Fruit fly (Drosophila melanogaster) whole organism, embryonic: Measurements from ENCODE around the gene kraken.

ENCODE experiments used
- Abd-B ChIP-seq: fragments of 200-800 bp; sonication (Bioruptor generic); optimal IDR thresholded peaks from 2 replicates; lab custom pipeline; 2018; ENCODE audit warnings: missing biosample characterization, mild to moderate bottlenecking, missing genetic modification characterization, moderate library complexity
- Antp ChIP-seq: fragments of 200-800 bp; sonication (Bioruptor generic); optimal IDR thresholded peaks from 3 replicates; lab custom pipeline; 2016; ENCODE audit warnings: missing biosample characterization, missing genetic modification characterization
- CG10274 ChIP-seq: fragments of 200-800 bp; sonication (Bioruptor generic); optimal IDR thresholded peaks from 3 replicates; lab custom pipeline; 2017; ENCODE audit warnings: missing biosample characterization, mild to moderate bottlenecking, missing genetic modification characterization
- CG11456 ChIP-seq: fragments of 200-800 bp; sonication (Bioruptor generic); IDR thresholded peaks from 3 replicates; pipeline ENCODE4 v1.3.6; 2022; ENCODE audit warnings: missing biosample characterization, missing genetic modification characterization
- CG12659 ChIP-seq: fragments of 200-800 bp; sonication (Bioruptor generic); optimal IDR thresholded peaks from 3 replicates; lab custom pipeline; 2017; ENCODE audit warnings: mild to moderate bottlenecking, missing biosample characterization, missing genetic modification reagents, missing genetic modification characterization
- CG17612 ChIP-seq: fragments of 200-800 bp; sonication (Bioruptor generic); IDR thresholded peaks from 2 replicates; pipeline ENCODE4 v1.3.6; 2022; ENCODE audit warnings: missing biosample characterization, missing genetic modification characterization
- CG18476 ChIP-seq: fragments of 200-800 bp; sonication (Bioruptor generic); optimal IDR thresholded peaks from 2 replicates; lab custom pipeline; 2016; ENCODE audit warnings: missing biosample characterization, mild to moderate bottlenecking, missing genetic modification characterization
- CG2875 ChIP-seq: fragments of 200-800 bp; sonication (Bioruptor generic); optimal IDR thresholded peaks from 2 replicates; lab custom pipeline; 2017; ENCODE audit warnings: missing biosample characterization, mild to moderate bottlenecking, missing genetic modification characterization, missing genetic modification reagents
- CG31365 ChIP-seq: fragments of 200-800 bp; sonication (Bioruptor generic); optimal IDR thresholded peaks from 2 replicates; lab custom pipeline; 2018; ENCODE audit warnings: missing biosample characterization, mild to moderate bottlenecking, missing genetic modification characterization
- CG32767 ChIP-seq: fragments of 200-800 bp; sonication (Bioruptor generic); IDR thresholded peaks from 2 replicates; pipeline ENCODE4 v1.3.6; 2022; ENCODE audit warnings: missing biosample characterization, missing genetic modification characterization
- CG3281 ChIP-seq: fragments of 200-800 bp; sonication (Bioruptor generic); optimal IDR thresholded peaks from 3 replicates; lab custom pipeline; 2017; ENCODE audit warnings: missing biosample characterization, mild to moderate bottlenecking, missing genetic modification characterization
- CG3407 ChIP-seq: fragments of 200-800 bp; sonication (Bioruptor generic); optimal IDR thresholded peaks from 2 replicates; lab custom pipeline; 2018; ENCODE audit warnings: missing biosample characterization, mild to moderate bottlenecking, missing genetic modification characterization
- CG42726 ChIP-seq: fragments of 200-800 bp; sonication (Bioruptor generic); IDR thresholded peaks from 2 replicates; pipeline ENCODE4 v1.3.6; 2022; ENCODE audit warnings: missing biosample characterization, missing genetic modification characterization; ENCODE audit not compliant: partially characterized antibody
- CG4328 ChIP-seq: fragments of 200-800 bp; sonication (Bioruptor generic); optimal IDR thresholded peaks from 3 replicates; lab custom pipeline; 2017; ENCODE audit warnings: missing biosample characterization, missing genetic modification reagents, missing genetic modification characterization
- CG5953 ChIP-seq: fragments of 200-800 bp; sonication (Bioruptor generic); IDR thresholded peaks from 2 replicates; pipeline ENCODE4 v1.3.6; 2022; ENCODE audit warnings: missing biosample characterization, missing genetic modification characterization
- CG6765 ChIP-seq: fragments of 200-800 bp; sonication (Bioruptor generic); optimal IDR thresholded peaks from 3 replicates; lab custom pipeline; 2017; ENCODE audit warnings: missing biosample characterization, mild to moderate bottlenecking, missing genetic modification characterization
- CG7556 ChIP-seq: fragments of 200-800 bp; sonication (Bioruptor generic); optimal IDR thresholded peaks from 2 replicates; lab custom pipeline; 2017; ENCODE audit warnings: missing biosample characterization, mild to moderate bottlenecking, missing genetic modification characterization
- CG8290 ChIP-seq, 3 experiments: fragments of 200-800 bp; sonication (Bioruptor generic); optimal IDR thresholded peaks; 2 replicates each; lab custom pipeline; 2016 to 2019; ENCODE audit warnings: missing biosample characterization in 3 of 3, missing genetic modification characterization in 3 of 3, mild to moderate bottlenecking in 2 of 3, moderate library complexity in 1 of 3
- Chrac-16 ChIP-seq: fragments of 200-800 bp; sonication (Bioruptor generic); optimal IDR thresholded peaks from 3 replicates; lab custom pipeline; 2016; ENCODE audit warnings: missing biosample characterization, missing genetic modification characterization
- Dip3 ChIP-seq: fragments of 200-800 bp; sonication (Bioruptor generic); optimal IDR thresholded peaks from 3 replicates; lab custom pipeline; 2016; ENCODE audit warnings: missing biosample characterization, missing genetic modification characterization
- Dp ChIP-seq: fragments of 200-800 bp; sonication (Bioruptor generic); optimal IDR thresholded peaks from 2 replicates; lab custom pipeline; 2018; ENCODE audit warnings: missing biosample characterization, mild to moderate bottlenecking, missing genetic modification characterization, moderate library complexity
- Fer2 ChIP-seq: fragments of 200-800 bp; sonication (Bioruptor generic); optimal IDR thresholded peaks from 2 replicates; lab custom pipeline; 2018; ENCODE audit warnings: missing biosample characterization, mild to moderate bottlenecking, missing genetic modification characterization, moderate library complexity
- GATAe ChIP-seq: fragments of 200-800 bp; sonication (Bioruptor generic); conservative IDR thresholded peaks from 2 replicates; pipeline ENCODE4 v1.3.6; 2022; ENCODE audit warnings: missing biosample characterization, missing genetic modification characterization
- Gsc ChIP-seq: fragments of 200-800 bp; sonication (Bioruptor generic); IDR thresholded peaks from 2 replicates; pipeline ENCODE4 v1.3.6; 2022; ENCODE audit warnings: missing biosample characterization, missing genetic modification characterization
- Hmx ChIP-seq: fragments of 200-800 bp; sonication (Bioruptor generic); optimal IDR thresholded peaks from 2 replicates; lab custom pipeline; 2016; ENCODE audit warnings: missing biosample characterization, missing genetic modification characterization
- Mrtf ChIP-seq: fragments of 200-800 bp; sonication (Bioruptor generic); IDR thresholded peaks from 3 replicates; pipeline ENCODE4 v1.3.6; 2022; ENCODE audit warnings: missing biosample characterization, missing genetic modification characterization
- NK7.1 ChIP-seq: fragments of 200-800 bp; sonication (Bioruptor generic); optimal IDR thresholded peaks from 3 replicates; lab custom pipeline; 2016; ENCODE audit warnings: missing biosample characterization, missing genetic modification characterization
- YL-1 ChIP-seq: fragments of 200-800 bp; sonication (Bioruptor generic); optimal IDR thresholded peaks from 3 replicates; lab custom pipeline; 2017; ENCODE audit warnings: missing biosample characterization, mild to moderate bottlenecking, missing genetic modification characterization
- ac ChIP-seq: fragments of 200-800 bp; sonication (Bioruptor generic); optimal IDR thresholded peaks from 3 replicates; lab custom pipeline; 2017; ENCODE audit warnings: missing biosample characterization, mild to moderate bottlenecking, missing genetic modification characterization
- amos ChIP-seq: fragments of 200-800 bp; sonication (Bioruptor generic); IDR thresholded peaks from 2 replicates; pipeline ENCODE4 v1.3.6; 2022; ENCODE audit warnings: missing biosample characterization, missing genetic modification characterization; ENCODE audit not compliant: partially characterized antibody
- ash1 ChIP-seq: fragments of 200-800 bp; sonication (Bioruptor generic); optimal IDR thresholded peaks from 2 replicates; lab custom pipeline; 2018; ENCODE audit warnings: missing biosample characterization, mild to moderate bottlenecking, missing genetic modification characterization
- bab2 ChIP-seq: fragments of 200-800 bp; sonication (Bioruptor generic); optimal IDR thresholded peaks from 2 replicates; lab custom pipeline; 2016; ENCODE audit warnings: missing biosample characterization, missing genetic modification characterization
- bcd ChIP-seq: fragments of 200-800 bp; sonication (Bioruptor generic); optimal IDR thresholded peaks from 2 replicates; lab custom pipeline; 2017; ENCODE audit warnings: missing biosample characterization, mild to moderate bottlenecking, missing genetic modification characterization
- bowl ChIP-seq: fragments of 200-800 bp; sonication (Bioruptor generic); IDR thresholded peaks from 2 replicates; pipeline ENCODE4 v1.3.6; 2022; ENCODE audit warnings: missing biosample characterization, missing genetic modification characterization
- disco-r ChIP-seq: fragments of 200-800 bp; sonication (Bioruptor generic); optimal IDR thresholded peaks from 2 replicates; lab custom pipeline; 2016; ENCODE audit warnings: missing biosample characterization, missing genetic modification characterization
- dmrt99B ChIP-seq: fragments of 200-800 bp; sonication (Bioruptor generic); optimal IDR thresholded peaks from 2 replicates; lab custom pipeline; 2018; ENCODE audit warnings: missing biosample characterization, mild to moderate bottlenecking, missing genetic modification characterization, moderate library complexity
- en ChIP-seq: fragments of 200-800 bp; sonication (Bioruptor generic); optimal IDR thresholded peaks from 2 replicates; lab custom pipeline; 2016; ENCODE audit warnings: missing biosample characterization, missing genetic modification characterization
- eyg ChIP-seq: fragments of 200-800 bp; sonication (Bioruptor generic); optimal IDR thresholded peaks from 3 replicates; lab custom pipeline; 2016; ENCODE audit warnings: missing biosample characterization, missing genetic modification characterization
- fd96Cb ChIP-seq: fragments of 200-800 bp; sonication (Bioruptor generic); optimal IDR thresholded peaks from 2 replicates; lab custom pipeline; 2018; ENCODE audit warnings: missing biosample characterization, mild to moderate bottlenecking, missing genetic modification characterization, moderate library complexity
- gro ChIP-seq: fragments of 200-800 bp; sonication (Bioruptor generic); optimal IDR thresholded peaks from 2 replicates; lab custom pipeline; 2016; ENCODE audit warnings: missing biosample characterization, missing genetic modification characterization
- hb ChIP-seq: fragments of 200-800 bp; sonication (Bioruptor generic); IDR thresholded peaks from 3 replicates; pipeline ENCODE4 v1.3.6; 2022; ENCODE audit warnings: missing biosample characterization, missing genetic modification characterization; ENCODE audit not compliant: partially characterized antibody
- her ChIP-seq: fragments of 200-800 bp; sonication (Bioruptor generic); optimal IDR thresholded peaks from 2 replicates; lab custom pipeline; 2016; ENCODE audit warnings: missing biosample characterization, missing genetic modification characterization
- hth ChIP-seq: fragments of >200 bp; optimal IDR thresholded peaks from 2 replicates; lab custom pipeline; 2017; ENCODE audit warnings: inconsistent platforms
- jigr1 ChIP-seq: fragments of 200-800 bp; sonication (Bioruptor generic); IDR thresholded peaks from 3 replicates; pipeline ENCODE4 v1.3.6; 2022; ENCODE audit warnings: missing biosample characterization, missing genetic modification characterization
- nmo ChIP-seq: fragments of 200-800 bp; sonication (Bioruptor generic); optimal IDR thresholded peaks from 2 replicates; lab custom pipeline; 2018; ENCODE audit warnings: missing biosample characterization, mild to moderate bottlenecking, missing genetic modification characterization, moderate library complexity
- pb ChIP-seq: fragments of 200-800 bp; sonication (Bioruptor generic); optimal IDR thresholded peaks from 3 replicates; lab custom pipeline; 2016; ENCODE audit warnings: missing biosample characterization, missing genetic modification characterization
- zfh1 ChIP-seq: fragments of 200-800 bp; sonication (Bioruptor generic); IDR thresholded peaks from 3 replicates; pipeline ENCODE4 v1.3.6; 2022; ENCODE audit warnings: missing biosample characterization, missing genetic modification characterization

kraken gene

dm6 chr2L:815785-816389 lies 36.7 kb upstream of the kraken start, which contains the start of the genes Saf6 and Pex12 (continued):
- TF ChIP-seq Abd-B (GFP tag; lab: Kevin White, UChicago): no peak
- no peak for TF ChIP-seq gro (GFP tag; lab: Kevin White, UChicago)
- no peak for TF ChIP-seq CG7556 (GFP tag; lab: Kevin White, UChicago)
- TF ChIP-seq Dip3: no peak
- no peak for TF ChIP-seq CG6765 (GFP tag; lab: Kevin White, UChicago)
- TF ChIP-seq Gsc (GFP tag; lab: Robert Waterston, UW): no peak
- no peak for TF ChIP-seq her (GFP tag; lab: Kevin White, UChicago)
- peak; percentile 37 for TF ChIP-seq GATAe (GFP tag; lab: Robert Waterston, UW)
- peak; percentile 3 for TF ChIP-seq nmo (GFP tag; lab: Kevin White, UChicago)
- no peak for TF ChIP-seq fd96Cb
- no peak for TF ChIP-seq disco-r (GFP tag; lab: Kevin White, UChicago)
- no peak for TF ChIP-seq en
- no peak for TF ChIP-seq Fer2
- TF ChIP-seq YL-1 (GFP tag; lab: Kevin White, UChicago): peak; percentile 7
- peak; percentile 43 for TF ChIP-seq Dp (GFP tag; lab: Kevin White, UChicago)
- no peak for TF ChIP-seq CG4328 (GFP tag; lab: Kevin White, UChicago)
- TF ChIP-seq CG3281: no peak
- no peak for TF ChIP-seq zfh1 (GFP tag; lab: Robert Waterston, UW)
- TF ChIP-seq CG18476: no peak
- no peak for TF ChIP-seq eyg (GFP tag; lab: Kevin White, UChicago)
- TF ChIP-seq CG17612 (GFP tag; lab: Robert Waterston, UW): no peak
- no peak for TF ChIP-seq CG2875
- TF ChIP-seq amos (GFP tag; lab: Robert Waterston, UW): peak; percentile 79
- no peak for TF ChIP-seq Mrtf (GFP tag; lab: Robert Waterston, UW)
- TF ChIP-seq hth (lab: Kevin White, UChicago): no peak
- no peak for TF ChIP-seq ash1 (GFP tag; lab: Kevin White, UChicago)
- no peak for TF ChIP-seq jigr1 (GFP tag; lab: Robert Waterston, UW)
- peak; percentile 14; the same call in 1 of the 2 replicates for TF ChIP-seq CG42726 (GFP tag; lab: Robert Waterston, UW)
- no peak for TF ChIP-seq CG8290 (GFP tag; optimal IDR thresholded peaks at IDR 0.05; lab: Kevin White, UChicago)
- no peak for TF ChIP-seq CG8290 (tag; optimal IDR thresholded peaks at IDR 0.05; lab: Kevin White, UChicago)
- no peak for TF ChIP-seq NK7.1
- peak; percentile 12 for TF ChIP-seq CG12659 (GFP tag; lab: Kevin White, UChicago)
- no peak for TF ChIP-seq ac
- peak; percentile 79 for TF ChIP-seq hb (GFP tag; lab: Robert Waterston, UW)
- TF ChIP-seq Antp (GFP tag; lab: Kevin White, UChicago): no peak
- TF ChIP-seq CG32767 (GFP tag; lab: Robert Waterston, UW): no peak

dm6 chr2L:817850-818249 lies 34.7 kb upstream of the kraken start, which contains the start of gene CG15880:
TSS of gene CG15880 (minus strand) at chr2L:817950.
- TF ChIP-seq CG10274 (no peak), CG4328 (GFP tag; lab: Kevin White, UChicago) (no peak), CG31365 (no peak), bab2 (GFP tag; lab: Kevin White, UChicago) (no peak), CG3407 (GFP tag; lab: Kevin White, UChicago) (no peak), pb (GFP tag; lab: Kevin White, UChicago) (no peak), Chrac-16 (GFP tag; lab: Kevin White, UChicago) (no peak), CG11456 (GFP tag; lab: Robert Waterston, UW) (no peak), bcd (GFP tag; lab: Kevin White, UChicago) (no peak), Hmx (no peak), dmrt99B (no peak), CG5953 (no peak), bowl (GFP tag; lab: Robert Waterston, UW) (no peak)
